Fruit fly (Drosophila melanogaster) Kc167 (cell line): ENCODE measurements around the gene ana1.

Source experiments
- Myc ChIP-seq: fragments of >200 bp; optimal IDR thresholded peaks from 2 replicates; lab custom pipeline; 2017; ENCODE audit warnings: missing external identifiers
- Sin3A ChIP-seq: fragments of >200 bp; optimal IDR thresholded peaks from 2 replicates; lab custom pipeline; 2018; ENCODE audit warnings: missing external identifiers
- h ChIP-seq: fragments of >200 bp; optimal IDR thresholded peaks from 3 replicates; lab custom pipeline; 2018; ENCODE audit warnings: missing external identifiers
- insv ChIP-seq: fragments of >200 bp; optimal IDR thresholded peaks from 3 replicates; lab custom pipeline; 2018; ENCODE audit warnings: missing external identifiers
- psq ChIP-seq: fragments of >200 bp; optimal IDR thresholded peaks from 2 replicates; lab custom pipeline; 2017; ENCODE audit warnings: missing external identifiers
- ttk ChIP-seq: sonication (Bioruptor generic); optimal IDR thresholded peaks from 2 replicates; lab custom pipeline; 2017; ENCODE audit warnings: missing external identifiers

Gene ana1

DNA sequence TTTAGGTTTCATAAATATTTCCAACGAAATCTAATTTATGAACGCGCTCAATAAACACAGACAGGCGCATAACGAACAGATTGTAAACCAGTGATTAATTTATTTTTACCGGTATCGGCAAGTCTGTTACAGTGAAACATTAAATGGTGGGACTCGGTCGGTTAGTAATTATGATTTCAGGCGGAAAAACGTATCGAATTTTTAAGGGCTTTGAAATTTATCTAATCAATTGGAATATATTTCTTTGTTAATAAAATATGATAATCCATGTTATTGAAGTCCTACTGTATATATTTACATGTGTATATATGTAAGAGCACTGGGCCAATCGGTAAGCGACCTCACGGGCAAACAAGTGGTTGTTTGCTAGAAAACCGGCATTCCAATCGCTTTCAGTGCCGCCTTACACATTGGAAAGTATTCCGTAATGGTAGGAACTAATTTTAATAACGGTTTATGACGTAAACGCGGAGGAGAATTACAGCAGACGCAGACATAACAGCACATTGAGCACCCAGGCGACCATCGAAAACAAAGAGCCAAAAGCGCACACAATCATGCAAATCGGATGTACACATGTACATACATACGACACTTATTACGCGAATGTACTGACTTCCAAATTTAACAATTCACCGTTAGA is 12.8 kb downstream of the ana1 start:
- TF ChIP-seq h = no peak
- TF ChIP-seq insv (lab: Kevin White, UChicago) = no peak

DNA sequence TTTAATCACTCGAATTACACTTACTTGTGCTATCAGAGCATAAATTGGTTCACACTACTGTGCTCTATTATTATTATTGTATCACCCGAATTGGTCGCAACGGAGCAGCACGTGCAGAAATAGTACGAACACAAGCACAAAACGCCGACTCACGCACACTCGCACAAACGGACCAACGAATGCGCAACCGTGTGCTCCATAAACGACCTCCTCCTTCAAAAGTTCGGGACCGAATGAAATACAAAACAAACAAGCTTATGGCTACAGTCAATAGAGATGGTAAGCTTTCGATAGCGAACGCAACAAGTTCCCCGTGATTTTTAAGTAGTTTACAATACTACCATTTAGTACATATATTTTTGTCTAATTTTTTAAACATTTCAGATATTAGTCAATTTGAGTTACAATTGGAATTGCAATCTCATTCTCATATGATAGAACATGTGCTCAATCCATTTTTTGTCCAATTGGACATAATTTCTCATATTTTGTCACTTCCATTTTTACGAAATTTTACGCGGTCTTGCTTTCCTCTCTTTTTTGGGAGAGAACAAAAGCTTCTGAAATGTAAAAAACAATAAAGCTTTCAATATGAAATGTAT is 13.4 kb downstream of the ana1 start, which contains the start of gene Cftr:
Gene Cftr (minus strand): TSS at position 239 of the 602 bp plus-strand sequence.
- no peak for TF ChIP-seq Sin3A (lab: Kevin White, UChicago)
- TF ChIP-seq Myc (lab: Kevin White, UChicago) = no peak
- TF ChIP-seq psq (lab: Kevin White, UChicago) = no peak
- TF ChIP-seq h = no peak
- TF ChIP-seq ttk (lab: Kevin White, UChicago) = no peak
- TF ChIP-seq insv (lab: Kevin White, UChicago) = no peak

DNA sequence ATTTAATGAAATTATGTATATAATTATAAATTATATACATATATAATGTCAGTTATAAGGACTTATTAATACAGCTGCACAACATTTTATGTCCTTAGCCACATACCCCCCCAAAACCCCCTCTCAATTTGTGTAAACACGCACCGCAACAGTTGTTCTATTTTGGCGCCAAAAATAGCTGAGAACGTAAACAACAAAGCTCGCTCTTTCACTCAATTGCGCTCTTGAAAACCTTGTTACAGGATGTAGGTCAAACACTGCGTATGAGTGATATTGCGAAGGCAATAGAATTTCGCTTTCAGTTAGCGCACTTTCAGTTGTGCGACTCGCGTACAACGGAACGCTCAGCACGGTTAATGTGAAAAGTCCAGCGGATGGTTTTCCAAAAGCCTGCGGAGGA is 14.0 kb downstream of the ana1 start, which contains the start of gene Esyt2:
Gene Esyt2 (plus strand): TSS at position 332 of the 400 bp plus-strand sequence.
- TF ChIP-seq psq (lab: Kevin White, UChicago) (no peak), h (no peak)

DNA sequence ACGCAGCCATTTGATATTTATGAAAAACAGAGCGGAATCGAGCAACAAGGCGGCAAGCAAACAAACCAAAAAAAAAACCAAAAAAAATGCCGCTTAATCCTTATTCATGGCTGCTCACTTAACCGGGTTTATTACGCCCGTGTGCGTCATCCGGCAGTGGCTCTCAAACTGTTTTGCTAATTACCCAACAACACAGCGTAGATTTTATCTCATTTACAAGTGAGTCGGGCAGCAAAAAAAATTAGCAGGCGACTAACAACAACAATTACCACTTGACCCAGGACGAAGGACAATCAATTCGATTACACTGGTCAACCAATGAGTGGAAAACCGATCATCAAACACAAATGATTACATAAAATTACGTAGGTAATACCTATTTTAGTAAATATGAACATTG is 17.8 kb downstream of the ana1 start:
- no peak for TF ChIP-seq ttk (lab: Kevin White, UChicago)

DNA sequence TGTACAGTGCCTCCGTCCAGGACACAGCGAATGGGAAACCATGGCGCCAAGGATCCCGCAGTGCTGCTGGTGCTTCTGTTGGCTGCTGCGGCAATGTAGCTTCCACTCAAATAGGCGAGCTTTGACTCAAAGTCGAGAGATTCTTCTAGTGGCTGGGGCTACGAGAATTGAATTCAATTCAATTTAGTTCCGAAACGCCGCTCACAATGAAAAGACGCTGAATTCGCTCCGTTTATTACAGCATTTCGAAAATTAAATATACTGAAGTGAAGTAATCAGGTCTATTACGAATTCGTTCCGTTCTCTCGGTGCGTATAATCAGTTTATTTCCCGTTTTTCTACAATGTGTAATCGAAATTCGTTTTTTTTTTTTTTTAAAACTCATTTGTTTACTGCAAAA is 18.5 kb downstream of the ana1 start:
- no peak for TF ChIP-seq Myc (lab: Kevin White, UChicago)
- TF ChIP-seq psq (lab: Kevin White, UChicago) = no peak
- no peak for TF ChIP-seq ttk (lab: Kevin White, UChicago)
- TF ChIP-seq Sin3A (lab: Kevin White, UChicago) = no peak
- TF ChIP-seq h = no peak
- no peak for TF ChIP-seq insv (lab: Kevin White, UChicago)

DNA sequence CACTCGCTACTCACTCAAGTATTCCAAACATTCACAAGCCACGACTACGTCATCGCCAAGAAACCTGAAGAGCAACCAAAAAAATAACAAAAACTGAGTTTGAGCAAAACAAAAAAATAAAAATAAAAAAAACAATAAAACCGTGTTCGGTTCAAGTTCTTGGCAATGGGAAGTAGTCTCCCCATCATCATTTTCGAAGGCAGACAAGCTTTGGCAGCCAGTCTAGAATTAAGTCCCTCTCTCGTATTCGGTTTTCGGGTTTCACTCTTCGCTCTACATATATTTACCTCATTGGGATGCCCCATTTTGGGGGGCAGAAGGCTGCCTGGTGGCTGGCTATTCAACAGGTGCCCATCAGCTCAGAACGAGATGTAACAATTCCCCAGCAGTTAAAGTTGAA is 19.5 kb downstream of the ana1 start:
- TF ChIP-seq insv (lab: Kevin White, UChicago) = no peak
- TF ChIP-seq ttk (lab: Kevin White, UChicago) = no peak
- TF ChIP-seq h = no peak
- no peak for TF ChIP-seq psq (lab: Kevin White, UChicago)
- no peak for TF ChIP-seq Myc (lab: Kevin White, UChicago)
- TF ChIP-seq Sin3A (lab: Kevin White, UChicago) = no peak

DNA sequence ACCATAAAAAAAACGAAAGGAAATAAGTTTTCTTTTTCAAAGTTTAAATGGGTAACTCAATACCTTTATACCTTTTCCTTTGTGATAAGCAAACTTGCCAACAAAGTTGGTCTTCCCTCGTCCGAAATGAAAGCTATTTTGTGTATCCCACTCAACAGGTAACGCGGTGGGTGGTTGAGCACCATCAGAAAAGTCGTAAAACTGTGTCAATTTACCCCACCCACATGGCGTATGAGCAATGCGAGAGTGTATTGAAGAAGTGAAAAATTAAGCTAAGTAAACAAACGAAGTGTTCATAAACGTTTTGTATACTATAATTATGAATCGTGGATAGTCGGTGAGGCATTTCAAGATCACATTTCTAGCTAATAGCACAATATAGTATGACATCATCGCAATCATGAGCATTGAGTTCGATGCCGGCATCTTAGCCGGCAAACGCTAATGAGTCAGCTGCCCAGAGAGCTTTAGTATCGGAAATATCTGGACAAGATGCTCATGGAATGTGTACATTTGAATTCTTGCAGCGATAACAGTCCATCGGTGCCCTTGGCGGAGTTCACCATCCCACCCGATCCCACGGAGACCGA is 20.5 kb downstream of the ana1 start:
- TF ChIP-seq insv (lab: Kevin White, UChicago) (no peak), Myc (lab: Kevin White, UChicago) (no peak), h (no peak)

DNA sequence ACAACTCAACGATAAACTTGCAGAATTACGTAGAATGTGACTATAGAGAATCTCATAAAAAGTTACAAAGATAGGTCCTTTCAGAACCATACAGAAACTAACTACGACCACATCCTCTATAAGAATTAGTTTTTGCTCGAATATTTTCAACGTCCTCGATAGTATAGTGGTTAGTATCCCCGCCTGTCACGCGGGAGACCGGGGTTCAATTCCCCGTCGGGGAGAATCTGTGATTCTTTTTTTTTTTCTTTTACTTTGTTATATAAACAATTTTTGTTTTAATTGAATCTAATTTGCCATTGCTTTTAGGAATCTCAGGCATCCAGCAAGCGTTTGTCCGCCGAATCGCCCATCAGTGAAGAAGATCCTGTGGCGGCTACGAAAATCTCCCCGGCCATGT is 24.8 kb downstream of the ana1 start:
- TF ChIP-seq Myc (lab: Kevin White, UChicago) (no peak), ttk (lab: Kevin White, UChicago) (no peak), h (no peak), Sin3A (lab: Kevin White, UChicago) (no peak), psq (lab: Kevin White, UChicago) (no peak), insv (lab: Kevin White, UChicago) (no peak)

DNA sequence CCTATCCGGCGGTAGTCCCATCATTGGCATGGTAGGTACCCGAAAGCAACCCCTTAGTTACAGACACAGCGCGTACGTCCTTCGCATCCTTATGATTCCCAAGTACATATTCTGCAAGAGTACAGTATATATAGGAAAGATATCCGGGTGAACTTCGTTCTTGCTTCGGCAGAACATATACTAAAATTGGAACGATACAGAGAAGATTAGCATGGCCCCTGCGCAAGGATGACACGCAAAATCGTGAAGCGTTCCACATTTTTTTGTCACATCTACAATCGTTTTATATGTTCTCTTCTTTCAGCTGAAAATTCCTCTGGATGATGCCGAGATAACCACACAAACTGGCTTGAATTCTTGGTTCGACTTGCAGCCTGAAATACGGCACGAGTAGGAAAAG is 25.6 kb downstream of the ana1 start:
- TF ChIP-seq psq (lab: Kevin White, UChicago) (no peak), insv (lab: Kevin White, UChicago) (no peak), h (no peak), ttk (lab: Kevin White, UChicago) (no peak), Sin3A (lab: Kevin White, UChicago) (no peak), Myc (lab: Kevin White, UChicago) (no peak)

DNA sequence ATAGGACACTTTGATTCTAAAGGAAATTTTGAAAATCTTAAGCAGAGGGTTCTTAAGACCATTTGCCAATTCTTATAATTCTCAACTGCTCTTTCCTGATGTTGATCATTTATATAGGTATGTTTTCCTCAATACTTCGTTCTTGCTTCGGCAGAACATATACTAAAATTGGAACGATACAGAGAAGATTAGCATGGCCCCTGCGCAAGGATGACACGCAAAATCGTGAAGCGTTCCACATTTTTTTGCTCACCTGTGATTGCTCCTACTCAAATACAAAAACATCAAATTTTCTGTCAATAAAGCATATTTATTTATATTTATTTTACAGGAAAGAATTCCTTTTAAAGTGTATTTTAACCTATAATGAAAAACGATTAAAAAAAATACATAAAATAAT is 26.2 kb downstream of the ana1 start:
- TF ChIP-seq ttk (lab: Kevin White, UChicago) = no peak
- TF ChIP-seq h = no peak
- TF ChIP-seq insv (lab: Kevin White, UChicago) = no peak
- TF ChIP-seq Sin3A (lab: Kevin White, UChicago) = no peak
- no peak for TF ChIP-seq Myc (lab: Kevin White, UChicago)
- no peak for TF ChIP-seq psq (lab: Kevin White, UChicago)

DNA sequence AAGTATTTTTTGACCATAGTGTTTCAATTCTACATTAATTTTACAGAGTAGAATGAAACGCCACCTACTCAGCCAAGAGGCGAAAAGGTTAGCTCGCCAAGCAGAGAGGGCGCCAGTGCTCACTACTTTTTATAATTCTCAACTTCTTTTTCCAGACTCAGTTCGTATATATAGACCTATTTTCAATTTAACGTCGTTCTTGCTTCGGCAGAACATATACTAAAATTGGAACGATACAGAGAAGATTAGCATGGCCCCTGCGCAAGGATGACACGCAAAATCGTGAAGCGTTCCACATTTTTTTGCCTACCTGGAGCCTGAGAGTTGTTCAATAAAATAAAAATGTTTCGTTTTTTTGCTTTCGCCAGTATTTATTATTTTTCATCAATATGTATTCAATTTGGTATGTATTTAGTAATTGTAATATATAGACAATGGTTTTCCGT is 26.7 kb downstream of the ana1 start:
- TF ChIP-seq insv (lab: Kevin White, UChicago) = no peak
- TF ChIP-seq Myc (lab: Kevin White, UChicago) = no peak
- TF ChIP-seq psq (lab: Kevin White, UChicago) = no peak
- TF ChIP-seq ttk (lab: Kevin White, UChicago) = no peak
- TF ChIP-seq Sin3A (lab: Kevin White, UChicago) = no peak
- TF ChIP-seq h = no peak

DNA sequence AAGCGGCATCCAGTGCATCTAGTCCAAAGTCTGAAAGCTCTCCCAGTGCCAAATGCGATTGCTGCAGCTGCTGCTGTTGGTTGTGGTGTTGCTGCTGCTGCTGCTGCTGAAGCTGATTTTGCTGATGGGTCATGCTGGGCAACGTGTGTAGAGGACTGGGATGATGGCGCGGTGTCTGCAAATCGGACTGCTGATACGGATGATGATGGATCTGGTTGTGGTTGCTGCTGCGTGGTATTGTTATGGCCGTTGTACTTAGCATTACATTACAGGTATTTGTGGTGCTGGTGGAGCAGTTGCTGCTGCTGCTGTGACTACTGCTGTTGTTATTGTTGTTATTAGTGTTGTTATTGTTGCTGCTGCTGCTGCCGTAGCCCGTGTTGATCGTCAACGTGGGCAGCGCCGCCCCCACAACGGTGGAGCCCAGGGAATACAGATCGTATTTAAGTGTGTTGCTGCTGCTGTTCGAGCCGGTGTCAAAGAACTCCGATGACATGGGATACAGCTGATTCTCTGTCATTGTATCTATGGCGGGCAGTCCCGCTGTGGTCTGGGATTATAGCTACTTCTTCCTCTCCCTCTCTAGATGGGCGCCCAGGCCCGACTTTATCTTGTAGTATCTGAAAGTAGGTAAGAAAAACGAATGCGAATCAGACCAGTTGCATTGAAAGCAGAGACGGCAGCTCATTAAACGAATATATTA is 32.1 kb downstream of the ana1 start:
- TF ChIP-seq Sin3A (lab: Kevin White, UChicago) = no peak
- no peak for TF ChIP-seq ttk (lab: Kevin White, UChicago)
- TF ChIP-seq psq (lab: Kevin White, UChicago) = no peak
- no peak for TF ChIP-seq h
- TF ChIP-seq Myc (lab: Kevin White, UChicago) = no peak
